Worm (Caenorhabditis elegans) whole organism, early embryonic: ENCODE measurements around the gene etr-1.

ENCODE experiments used
- aly-1 ChIP-seq: sonication (generic microtip); optimal IDR thresholded peaks from 2 replicates; lab custom pipeline; 2016; ENCODE audit warnings: missing genetic modification characterization, missing compliant biosample characterization
- ama-1 ChIP-seq: fragments of 150-350 bp; optimal IDR thresholded peaks from 2 replicates; lab custom pipeline; 2014
- ceh-36 ChIP-seq: sonication (generic microtip); optimal IDR thresholded peaks from 2 replicates; lab custom pipeline; 2016; ENCODE audit warnings: missing genetic modification characterization, inconsistent platforms, missing compliant biosample characterization
- hnd-1 ChIP-seq: sonication (generic microtip); optimal IDR thresholded peaks from 2 replicates; lab custom pipeline; 2016; ENCODE audit warnings: missing genetic modification characterization, missing compliant biosample characterization

DNA sequence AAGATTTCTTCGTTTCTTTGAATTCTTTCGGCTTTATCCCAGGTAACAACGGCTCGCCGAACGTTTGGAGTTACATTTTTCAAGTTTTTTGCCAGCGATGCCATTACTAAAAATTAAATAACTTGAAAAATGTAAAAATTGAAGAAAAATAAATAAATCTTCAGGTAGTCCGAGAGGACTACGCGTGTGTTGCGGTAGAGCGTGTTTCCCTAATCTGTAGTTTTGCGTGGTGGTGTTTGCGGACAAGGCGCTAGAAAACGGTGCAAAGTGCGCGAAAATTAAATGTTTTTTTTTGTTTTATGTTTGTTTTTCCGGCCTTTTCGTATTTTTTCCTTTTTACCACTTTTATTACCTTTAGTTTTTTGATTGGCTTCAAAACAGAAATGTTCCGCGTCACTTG lies 6.3 kb upstream of the etr-1 start, which contains the start of gene mrpl-28:
- no peak for TF ChIP-seq ama-1 (lab: Kevin White, UChicago)
- no peak for TF ChIP-seq hnd-1
- TF ChIP-seq aly-1 (tag; lab: Kevin White, UChicago) = no peak
- no peak for TF ChIP-seq ceh-36 (tag; lab: Kevin White, UChicago)
